Worm (Caenorhabditis elegans) whole organism, L4 larva: ENCODE data around the gene alg-1.

ENCODE experiments used
- D1046.2 ChIP-seq: fragments of 200-800 bp; sonication (Bioruptor generic); IDR thresholded peaks from 2 replicates; pipeline ENCODE4 v1.3.6; 2022; ENCODE audit warnings: missing genetic modification characterization, missing compliant biosample characterization
- F37D6.2 ChIP-seq: sonication (generic microtip); optimal IDR thresholded peaks from 2 replicates; lab custom pipeline; 2016; ENCODE audit warnings: mild to moderate bottlenecking, missing genetic modification characterization, missing compliant biosample characterization
- F49E8.2 ChIP-seq: sonication (generic microtip); optimal IDR thresholded peaks from 2 replicates; lab custom pipeline; 2016; ENCODE audit warnings: missing compliant biosample characterization, mild to moderate bottlenecking, missing genetic modification characterization, borderline replicate concordance
- T26A8.4 ChIP-seq: fragments of 200-800 bp; sonication (Bioruptor generic); IDR thresholded peaks from 2 replicates; pipeline ENCODE4 v1.3.6; 2022; ENCODE audit warnings: missing genetic modification characterization, missing compliant biosample characterization
- Y48G9A.11 ChIP-seq: fragments of 200-800 bp; sonication (Bioruptor generic); IDR thresholded peaks from 2 replicates; pipeline ENCODE4 v1.3.6; 2022; ENCODE audit warnings: missing genetic modification reagents, missing genetic modification characterization, missing compliant biosample characterization
- ZK546.5 ChIP-seq, 2 experiments: sonication (generic microtip); optimal IDR thresholded peaks; 2 replicates each; lab custom pipeline; 2017; ENCODE audit warnings: missing biosample characterization in 2 of 2, missing genetic modification characterization in 2 of 2
- aha-1 ChIP-seq: fragments of 150-350 bp; peaks from one replicate; lab custom pipeline; 2014; ENCODE audit warnings: missing biosample characterization, missing genetic modification characterization
- ama-1 ChIP-seq: fragments of 150-350 bp; optimal IDR thresholded peaks from 2 replicates; lab custom pipeline; 2014; ENCODE audit warnings: inconsistent platforms, mixed read lengths
- ceh-20 ChIP-seq: fragments of 200-800 bp; sonication (Bioruptor generic); IDR thresholded peaks from 2 replicates; pipeline ENCODE4 v1.3.6; 2022; ENCODE audit warnings: missing genetic modification reagents, missing genetic modification characterization, missing compliant biosample characterization
- ceh-44 ChIP-seq: fragments of 200-800 bp; sonication (Bioruptor generic); IDR thresholded peaks from 2 replicates; pipeline ENCODE4 v1.3.6; 2022; ENCODE audit warnings: missing genetic modification reagents, missing genetic modification characterization, missing compliant biosample characterization
- ces-1 ChIP-seq: fragments of 150-350 bp; sonication (generic microtip); optimal IDR thresholded peaks from 4 replicates; lab custom pipeline; 2014; ENCODE audit warnings: missing biosample characterization, missing genetic modification reagents, missing genetic modification characterization
- daf-19 ChIP-seq: fragments of 200-800 bp; sonication (Bioruptor generic); conservative IDR thresholded peaks from 2 replicates; pipeline ENCODE4 v1.3.6; 2022; ENCODE audit warnings: missing genetic modification characterization, missing compliant biosample characterization
- dmd-6 ChIP-seq: fragments of 200-800 bp; sonication (Bioruptor generic); IDR thresholded peaks from 2 replicates; pipeline ENCODE4 v1.3.6; 2022; ENCODE audit warnings: missing genetic modification reagents, missing genetic modification characterization, missing compliant biosample characterization
- dve-1 ChIP-seq: sonication (generic microtip); optimal IDR thresholded peaks from 2 replicates; lab custom pipeline; 2017; ENCODE audit warnings: antibody characterized with exemption, mild to moderate bottlenecking, missing genetic modification characterization, missing compliant biosample characterization; ENCODE audit not compliant: insufficient read depth
- fos-1 ChIP-seq: fragments of 150-350 bp; optimal IDR thresholded peaks from 2 replicates; lab custom pipeline; 2014; ENCODE audit warnings: missing biosample characterization, missing genetic modification characterization
- hlh-11 ChIP-seq: fragments of 200-800 bp; sonication (Bioruptor generic); optimal IDR thresholded peaks from 2 replicates; lab custom pipeline; 2018; ENCODE audit warnings: mild to moderate bottlenecking, missing genetic modification characterization, missing compliant biosample characterization
- madf-5 ChIP-seq, 2 experiments: fragments of 200-800 bp; sonication (Bioruptor generic); IDR thresholded peaks; 2 replicates each; pipeline ENCODE4 v1.3.6; 2022; ENCODE audit warnings: missing compliant biosample characterization in 2 of 2, missing genetic modification characterization in 2 of 2
- mep-1 ChIP-seq: fragments of 150-350 bp; sonication (generic microtip); optimal IDR thresholded peaks from 3 replicates; lab custom pipeline; 2014; ENCODE audit warnings: missing biosample characterization, missing genetic modification characterization
- mes-2 ChIP-seq: sonication (generic microtip); optimal IDR thresholded peaks from 2 replicates; lab custom pipeline; 2016; ENCODE audit warnings: missing genotype, mild to moderate bottlenecking, missing genetic modification characterization, missing compliant biosample characterization; ENCODE audit not compliant: poor library complexity, severe bottlenecking
- nhr-10 ChIP-seq: fragments of 150-350 bp; optimal IDR thresholded peaks from 2 replicates; lab custom pipeline; 2014; ENCODE audit warnings: missing biosample characterization, missing genetic modification characterization
- nhr-102 ChIP-seq: sonication (generic microtip); optimal IDR thresholded peaks from 2 replicates; lab custom pipeline; 2016; ENCODE audit warnings: mild to moderate bottlenecking, missing genetic modification characterization, moderate library complexity, missing compliant biosample characterization
- nhr-237 ChIP-seq: sonication (generic microtip); optimal IDR thresholded peaks from 2 replicates; lab custom pipeline; 2017; ENCODE audit warnings: missing biosample characterization, missing genetic modification characterization
- nhr-28 ChIP-seq: fragments of 150-350 bp; optimal IDR thresholded peaks from 2 replicates; lab custom pipeline; 2014; ENCODE audit warnings: missing biosample characterization, missing genetic modification characterization
- nhr-42 ChIP-seq: fragments of 200-800 bp; sonication (Bioruptor generic); IDR thresholded peaks from 2 replicates; pipeline ENCODE4 v1.3.6; 2022; ENCODE audit warnings: missing genetic modification characterization, missing compliant biosample characterization
- nhr-6 ChIP-seq: fragments of 150-350 bp; optimal IDR thresholded peaks from 2 replicates; lab custom pipeline; 2014; ENCODE audit warnings: missing biosample characterization, missing genetic modification characterization
- nhr-77 ChIP-seq: fragments of 150-350 bp; optimal IDR thresholded peaks from 2 replicates; lab custom pipeline; 2014; ENCODE audit warnings: missing biosample characterization, missing genetic modification characterization
- pha-4 ChIP-seq, 2 experiments: fragments of 150-350 bp in 1 of 2; fragments of 200-800 bp in 1 of 2; sonication (Bioruptor generic) in 1 of 2; IDR thresholded peaks in 1 of 2; optimal IDR thresholded peaks in 1 of 2; 2 replicates each; pipeline versions ENCODE4 v1.3.6 to Lab custom; 2014 to 2022; ENCODE audit warnings: missing genetic modification characterization in 2 of 2, missing genetic modification reagents in 2 of 2, missing biosample characterization in 1 of 2, missing compliant biosample characterization in 1 of 2
- set-16 ChIP-seq: fragments of 200-800 bp; sonication (Bioruptor generic); IDR thresholded peaks from 2 replicates; pipeline ENCODE4 v1.3.6; 2022; ENCODE audit warnings: missing genetic modification reagents, missing genetic modification characterization, missing compliant biosample characterization
- snpc-4 ChIP-seq: fragments of 150-350 bp; optimal IDR thresholded peaks from 2 replicates; lab custom pipeline; 2014; ENCODE audit warnings: missing biosample characterization, missing genetic modification characterization
- spr-1 ChIP-seq: sonication (generic microtip); optimal IDR thresholded peaks from 2 replicates; lab custom pipeline; 2016; ENCODE audit warnings: mild to moderate bottlenecking, missing genetic modification characterization, missing compliant biosample characterization
- tra-1 ChIP-seq: fragments of 200-800 bp; sonication (Bioruptor generic); IDR thresholded peaks from 2 replicates; pipeline ENCODE4 v1.3.6; 2022; ENCODE audit warnings: missing genetic modification reagents, missing genetic modification characterization, missing compliant biosample characterization
- unc-39 ChIP-seq: sonication (generic microtip); optimal IDR thresholded peaks from 2 replicates; lab custom pipeline; 2017; ENCODE audit warnings: missing biosample characterization, missing genetic modification characterization
- unc-62 ChIP-seq, 3 experiments: fragments of 150-350 bp in 1 of 3; sonication (generic microtip); optimal IDR thresholded peaks in 2 of 3; peaks in 1 of 3; 1 replicate in 1 of 3; 2 replicates in 2 of 3; lab custom pipeline; 2014 to 2017; ENCODE audit warnings: missing biosample characterization in 3 of 3, missing genetic modification characterization in 3 of 3, missing genetic modification reagents in 3 of 3, missing genotype in 1 of 3
- ztf-7 ChIP-seq: fragments of 150-350 bp; optimal IDR thresholded peaks from 2 replicates; lab custom pipeline; 2014; ENCODE audit warnings: missing biosample characterization, missing genetic modification characterization

Gene alg-1

ce11 chrX:13940287-13940686, 8.6 kb upstream of the alg-1 start:
- no peak for TF ChIP-seq F37D6.2 (tag; lab: Kevin White, UChicago)
- no peak for TF ChIP-seq daf-19 (GFP tag; lab: Robert Waterston, UW)
- TF ChIP-seq tra-1 (GFP tag; lab: Robert Waterston, UW): no peak
- no peak for TF ChIP-seq snpc-4 (tag; lab: Kevin White, UChicago)
- no peak for TF ChIP-seq Y48G9A.11 (GFP tag; lab: Robert Waterston, UW)
- no peak for TF ChIP-seq nhr-6
- TF ChIP-seq nhr-28: no peak
- no peak for TF ChIP-seq pha-4 (GFP tag; IDR thresholded peaks at IDR 0.05; lab: Robert Waterston, UW)
- TF ChIP-seq pha-4 (tag; optimal IDR thresholded peaks at IDR 0.05; lab: Kevin White, UChicago): no peak
- no peak for TF ChIP-seq spr-1
- no peak for TF ChIP-seq nhr-237 (tag; lab: Kevin White, UChicago)
- 0 out of 2 replicates have a peak, but pooled peaks have one; percentile 25 for TF ChIP-seq T26A8.4
- peak; percentile 88 for TF ChIP-seq aha-1 (tag; lab: Kevin White, UChicago)
- TF ChIP-seq nhr-42 (GFP tag; lab: Robert Waterston, UW): no peak
- no peak for TF ChIP-seq ceh-44 (GFP tag; lab: Robert Waterston, UW)
- no peak for TF ChIP-seq nhr-102 (tag; lab: Kevin White, UChicago)

- no peak for TF ChIP-seq ZK546.5 (tag; optimal IDR thresholded peaks at IDR 0.05; lab: Kevin White, UChicago)
- no peak for TF ChIP-seq daf-19 (GFP tag; lab: Robert Waterston, UW)
- TF ChIP-seq T26A8.4: 0 out of 2 replicates have a peak, but pooled peaks have one; percentile 19
- no peak for TF ChIP-seq F49E8.2 (tag; lab: Kevin White, UChicago)
- TF ChIP-seq hlh-11 (tag; lab: Kevin White, UChicago): peak; percentile 17
- no peak for TF ChIP-seq dmd-6 (GFP tag; lab: Robert Waterston, UW)
- no peak for TF ChIP-seq unc-39 (tag; lab: Kevin White, UChicago)
- no peak for TF ChIP-seq ztf-7 (tag; lab: Kevin White, UChicago)
- TF ChIP-seq madf-5 (GFP tag; IDR thresholded peaks at IDR 0.05; lab: Robert Waterston, UW): 0 out of 4 replicates have a peak, but pooled peaks of 1 of the 2 experiments have one; percentile 33
- TF ChIP-seq fos-1 (tag; lab: Kevin White, UChicago): no peak
- 0 out of 2 replicates have a peak, but pooled peaks have one; percentile 4 for TF ChIP-seq tra-1 (GFP tag; lab: Robert Waterston, UW)
- peak; percentile 34 for TF ChIP-seq ama-1 (lab: Kevin White, UChicago)
- no peak for TF ChIP-seq set-16 (GFP tag; lab: Robert Waterston, UW)
- TF ChIP-seq snpc-4 (tag; lab: Kevin White, UChicago): no peak
- no peak for TF ChIP-seq nhr-10 (tag; lab: Kevin White, UChicago)
- TF ChIP-seq mes-2 (tag; lab: Kevin White, UChicago): peak; percentile 24
- TF ChIP-seq nhr-6: no peak
- peak; percentile 43 for TF ChIP-seq nhr-28
- no peak for TF ChIP-seq ces-1 (GFP tag; lab: Kevin White, UChicago)
- no peak for TF ChIP-seq ceh-44 (GFP tag; lab: Robert Waterston, UW)
- no peak for TF ChIP-seq dve-1 (tag; lab: Kevin White, UChicago)
- peak in 1 of 2 experiments; percentile 95 for TF ChIP-seq unc-62 (GFP tag; optimal IDR thresholded peaks at IDR 0.05 in 1 of 2; lab: Kevin White, UChicago)
- TF ChIP-seq unc-62 (tag; optimal IDR thresholded peaks at IDR 0.05; lab: Kevin White, UChicago): no peak
- no peak for TF ChIP-seq nhr-77
- peak; percentile 16 for TF ChIP-seq mep-1 (tag; lab: Kevin White, UChicago)
- no peak for TF ChIP-seq D1046.2 (GFP tag; lab: Robert Waterston, UW)
- TF ChIP-seq ceh-20: 0 out of 2 replicates have a peak, but pooled peaks have one; percentile 34
Measured at ce11 chrX:13941296-13941695, 7.6 kb upstream of the alg-1 start.

DNA sequence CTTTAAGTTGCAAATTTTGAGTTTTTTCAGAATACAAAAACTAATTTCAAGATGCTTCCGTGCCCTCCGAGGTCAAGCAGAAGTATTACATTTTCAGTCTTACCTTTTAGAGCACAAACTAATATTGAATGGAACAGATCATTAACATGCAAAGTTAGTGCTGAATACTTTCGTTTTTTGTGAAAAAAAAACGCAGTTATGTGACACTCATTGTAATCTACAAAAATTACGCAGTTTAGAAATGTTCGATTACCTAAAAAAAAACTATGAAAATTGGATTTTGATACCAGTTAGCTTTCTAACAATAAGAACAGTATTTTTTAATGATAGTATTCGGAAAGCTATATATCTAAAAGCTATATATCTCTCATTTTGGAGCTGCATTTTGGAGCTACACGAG, 7.0 kb upstream of the alg-1 start:
- TF ChIP-seq daf-19 (GFP tag; lab: Robert Waterston, UW) (no peak), aha-1 (tag; lab: Kevin White, UChicago) (peak; percentile 92)
- TF ChIP-seq, all 104 proteins: peak for 1

- no peak for TF ChIP-seq nhr-77
Measured at ce11 chrX:13944184-13944583, 4.7 kb upstream of the alg-1 start.
